Fruit fly (Drosophila melanogaster) whole organism: Measurements from ENCODE around the gene CG33702.

Source experiments
- Dll ChIP-seq: fragments of >200 bp; optimal IDR thresholded peaks from 2 replicates; lab custom pipeline; 2017
- pan ChIP-seq: fragments of >200 bp; optimal IDR thresholded peaks from 2 replicates; lab custom pipeline; 2017
- psq ChIP-seq: fragments of >200 bp; optimal IDR thresholded peaks from 2 replicates; lab custom pipeline; 2017
- usp ChIP-seq: fragments of >200 bp; optimal IDR thresholded peaks from 2 replicates; lab custom pipeline; 2017; ENCODE audit warnings: missing biosample characterization, missing genetic modification characterization, mixed read lengths

DNA sequence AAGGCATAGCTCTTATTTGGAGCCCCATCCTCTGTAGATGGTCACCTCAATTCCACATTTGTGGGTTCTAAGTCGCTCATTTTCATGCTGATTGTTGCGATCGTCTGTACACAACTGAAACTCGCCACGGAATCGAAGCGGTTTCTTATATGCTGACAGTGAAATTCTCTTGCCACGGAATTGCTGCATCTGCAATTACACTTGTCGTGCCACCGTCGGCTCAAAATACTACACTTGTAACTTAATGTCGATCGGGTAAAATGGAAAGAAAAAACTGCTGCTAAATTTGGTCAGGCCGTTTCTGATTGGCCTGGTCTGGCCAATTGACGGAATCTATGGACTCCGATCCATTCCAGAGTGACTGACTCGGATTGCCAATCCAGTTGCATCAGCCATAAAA is 16.0 kb downstream of the CG33702 start:
- TF ChIP-seq pan (lab: Kevin White, UChicago): no peak
- no peak for TF ChIP-seq psq (lab: Kevin White, UChicago)
- TF ChIP-seq usp (GFP tag; lab: Kevin White, UChicago): no peak
- TF ChIP-seq Dll (lab: Kevin White, UChicago): no peak
